Fruit fly (Drosophila melanogaster) whole organism: ENCODE results near the gene PolQ.

Experiments used
- CG8478 ChIP-seq: fragments of >200 bp; optimal IDR thresholded peaks from 2 replicates; lab custom pipeline; 2018; ENCODE audit warnings: inconsistent platforms
- Dll ChIP-seq: fragments of >200 bp; optimal IDR thresholded peaks from 2 replicates; lab custom pipeline; 2017
- EcR ChIP-seq, 2 experiments: fragments of >200 bp; optimal IDR thresholded peaks; 2 replicates each; lab custom pipeline; 2017; ENCODE audit warnings: missing biosample characterization in 2 of 2, missing genetic modification characterization in 2 of 2, missing genetic modification reagents in 2 of 2
- pan ChIP-seq: fragments of >200 bp; optimal IDR thresholded peaks from 2 replicates; lab custom pipeline; 2017
- psq ChIP-seq: fragments of >200 bp; optimal IDR thresholded peaks from 2 replicates; lab custom pipeline; 2017
- usp ChIP-seq: fragments of >200 bp; optimal IDR thresholded peaks from 2 replicates; lab custom pipeline; 2017; ENCODE audit warnings: missing biosample characterization, missing genetic modification characterization, mixed read lengths

The PolQ gene

dm6 chr3R:12717588-12718535, 5.8 kb upstream of the PolQ start:
- no peak for TF ChIP-seq psq (lab: Kevin White, UChicago)
- no peak for TF ChIP-seq EcR (GFP tag; optimal IDR thresholded peaks at IDR 0.05; lab: Kevin White, UChicago)
- TF ChIP-seq usp (GFP tag; lab: Kevin White, UChicago): no peak
- TF ChIP-seq pan: no peak
- TF ChIP-seq Dll: no peak
- no peak for TF ChIP-seq CG8478 (lab: Kevin White, UChicago)

- no peak for TF ChIP-seq EcR (GFP tag; optimal IDR thresholded peaks at IDR 0.05; lab: Kevin White, UChicago)
- no peak for TF ChIP-seq psq (lab: Kevin White, UChicago)
- TF ChIP-seq CG8478 (lab: Kevin White, UChicago): no peak
- TF ChIP-seq pan: no peak
Observed at dm6 chr3R:12716894-12717293, 4.8 kb upstream of the PolQ start.

dm6 chr3R:12716251-12716650, 4.2 kb upstream of the PolQ start:
- no peak for TF ChIP-seq usp (GFP tag; lab: Kevin White, UChicago)
- TF ChIP-seq EcR (GFP tag; optimal IDR thresholded peaks at IDR 0.05; lab: Kevin White, UChicago): no peak
- no peak for TF ChIP-seq CG8478 (lab: Kevin White, UChicago)
- no peak for TF ChIP-seq psq (lab: Kevin White, UChicago)
- no peak for TF ChIP-seq Dll
- no peak for TF ChIP-seq pan

dm6 chr3R:12715253-12715652, 3.2 kb upstream of the PolQ start:
- no peak for TF ChIP-seq pan
- TF ChIP-seq EcR (GFP tag; optimal IDR thresholded peaks at IDR 0.05; lab: Kevin White, UChicago): no peak
- TF ChIP-seq usp (GFP tag; lab: Kevin White, UChicago): no peak
- no peak for TF ChIP-seq Dll
- TF ChIP-seq psq (lab: Kevin White, UChicago): no peak
- no peak for TF ChIP-seq CG8478 (lab: Kevin White, UChicago)

dm6 chr3R:12704861-12705260, 7.2 kb downstream of the PolQ start, which contains the start of gene CG12279:
Gene CG12279 (plus strand): TSS chr3R:12705094.
- TF ChIP-seq usp (GFP tag; lab: Kevin White, UChicago) (no peak), pan (no peak), Dll (no peak), CG8478 (lab: Kevin White, UChicago) (no peak), psq (lab: Kevin White, UChicago) (no peak), EcR (GFP tag; optimal IDR thresholded peaks at IDR 0.05; lab: Kevin White, UChicago) (no peak)

- TF ChIP-seq pan (no peak), Dll (no peak), CG8478 (lab: Kevin White, UChicago) (no peak), EcR (GFP tag; optimal IDR thresholded peaks at IDR 0.05; lab: Kevin White, UChicago) (no peak), psq (lab: Kevin White, UChicago) (no peak), usp (GFP tag; lab: Kevin White, UChicago) (no peak)
Observed at dm6 chr3R:12701994-12702494, 10.1 kb downstream of the PolQ start.

dm6 chr3R:12701257-12701656, 10.8 kb downstream of the PolQ start:
- TF ChIP-seq CG8478 (lab: Kevin White, UChicago) (no peak), psq (lab: Kevin White, UChicago) (no peak), EcR (GFP tag; optimal IDR thresholded peaks at IDR 0.05; lab: Kevin White, UChicago) (no peak), usp (GFP tag; lab: Kevin White, UChicago) (no peak), pan (no peak), Dll (no peak)

- no peak for TF ChIP-seq psq (lab: Kevin White, UChicago)
- no peak for TF ChIP-seq EcR (GFP tag; optimal IDR thresholded peaks at IDR 0.05; lab: Kevin White, UChicago)
- no peak for TF ChIP-seq Dll
- TF ChIP-seq pan: no peak
- TF ChIP-seq usp (GFP tag; lab: Kevin White, UChicago): no peak
- no peak for TF ChIP-seq CG8478 (lab: Kevin White, UChicago)
Observed at dm6 chr3R:12700454-12700853, 11.6 kb downstream of the PolQ start.

- TF ChIP-seq EcR (GFP tag; optimal IDR thresholded peaks at IDR 0.05; lab: Kevin White, UChicago): no peak
- no peak for TF ChIP-seq usp (GFP tag; lab: Kevin White, UChicago)
- TF ChIP-seq psq (lab: Kevin White, UChicago): no peak
- TF ChIP-seq pan: no peak
- no peak for TF ChIP-seq Dll
- TF ChIP-seq CG8478 (lab: Kevin White, UChicago): no peak
Observed at dm6 chr3R:12699620-12700378, 12.3 kb downstream of the PolQ start.

dm6 chr3R:12698363-12698762, 13.7 kb downstream of the PolQ start:
- TF ChIP-seq Dll (no peak), usp (GFP tag; lab: Kevin White, UChicago) (no peak), psq (lab: Kevin White, UChicago) (no peak), pan (no peak), EcR (GFP tag; optimal IDR thresholded peaks at IDR 0.05; lab: Kevin White, UChicago) (no peak), CG8478 (lab: Kevin White, UChicago) (no peak)

- no peak for TF ChIP-seq CG8478 (lab: Kevin White, UChicago)
- TF ChIP-seq psq (lab: Kevin White, UChicago): no peak
- TF ChIP-seq Dll: no peak
- no peak for TF ChIP-seq EcR (GFP tag; optimal IDR thresholded peaks at IDR 0.05; lab: Kevin White, UChicago)
- no peak for TF ChIP-seq usp (GFP tag; lab: Kevin White, UChicago)
- no peak for TF ChIP-seq pan
Observed at dm6 chr3R:12697571-12698039, 14.5 kb downstream of the PolQ start.
